Fruit fly (Drosophila melanogaster) whole organism, embryonic: ENCODE data around the gene CG31551.
A peak's percentile ranks its signal among the peaks of the same experiment; 100 is the strongest.

Experiments
- Aef1 ChIP-seq: fragments of 200-800 bp; sonication (Bioruptor generic); IDR thresholded peaks from 3 replicates; pipeline ENCODE4 v1.3.6; 2022; ENCODE audit warnings: missing biosample characterization, missing genetic modification characterization
- Atf-2 ChIP-seq: fragments of 200-800 bp; sonication (Bioruptor generic); optimal IDR thresholded peaks from 2 replicates; lab custom pipeline; 2016; ENCODE audit warnings: missing biosample characterization, missing genetic modification characterization
- Bgb ChIP-seq: fragments of 200-800 bp; sonication (Bioruptor generic); IDR thresholded peaks from 2 replicates; pipeline ENCODE4 v1.3.6; 2022; ENCODE audit warnings: missing biosample characterization, missing genetic modification characterization; ENCODE audit not compliant: partially characterized antibody
- CG12155 ChIP-seq: fragments of 200-800 bp; sonication (Bioruptor generic); optimal IDR thresholded peaks from 3 replicates; lab custom pipeline; 2016; ENCODE audit warnings: missing biosample characterization, missing genetic modification characterization
- CG12744 ChIP-seq: fragments of 200-800 bp; sonication (Bioruptor generic); optimal IDR thresholded peaks from 2 replicates; lab custom pipeline; 2016; ENCODE audit warnings: missing biosample characterization, missing genetic modification characterization
- CG15479 ChIP-seq: fragments of 200-800 bp; sonication (Bioruptor generic); optimal IDR thresholded peaks from 3 replicates; lab custom pipeline; 2019; ENCODE audit warnings: missing biosample characterization, mild to moderate bottlenecking, missing genetic modification characterization, moderate library complexity
- CG15601 ChIP-seq: fragments of 200-800 bp; sonication (Bioruptor generic); optimal IDR thresholded peaks from 3 replicates; lab custom pipeline; 2019; ENCODE audit warnings: missing biosample characterization, mild to moderate bottlenecking, missing genetic modification characterization, moderate library complexity
- CG17328 ChIP-seq: fragments of 200-800 bp; sonication (Bioruptor generic); IDR thresholded peaks from 2 replicates; pipeline ENCODE4 v1.3.6; 2022; ENCODE audit warnings: missing biosample characterization, missing genetic modification characterization
- CG2712 ChIP-seq: fragments of 200-800 bp; optimal IDR thresholded peaks from 3 replicates; lab custom pipeline; 2019; ENCODE audit warnings: missing biosample characterization, mild to moderate bottlenecking, missing genetic modification characterization, moderate library complexity
- CG3281 ChIP-seq: fragments of 200-800 bp; sonication (Bioruptor generic); optimal IDR thresholded peaks from 3 replicates; lab custom pipeline; 2017; ENCODE audit warnings: missing biosample characterization, mild to moderate bottlenecking, missing genetic modification characterization
- CG3726 ChIP-seq: fragments of 200-800 bp; sonication (Bioruptor generic); IDR thresholded peaks from 3 replicates; pipeline ENCODE4, ENCODE4 v1.3.6; 2022; ENCODE audit warnings: missing biosample characterization, missing genetic modification characterization
- CG6683 ChIP-seq: fragments of 200-800 bp; sonication (Bioruptor generic); optimal IDR thresholded peaks from 2 replicates; lab custom pipeline; 2017; ENCODE audit warnings: missing biosample characterization, mild to moderate bottlenecking, missing genetic modification characterization, missing genetic modification reagents
- CG9215 ChIP-seq: fragments of 200-800 bp; sonication (Bioruptor generic); IDR thresholded peaks from 2 replicates; pipeline ENCODE4 v1.3.6; 2022; ENCODE audit warnings: missing biosample characterization, missing genetic modification characterization
- CG9437 ChIP-seq: fragments of 200-800 bp; sonication (Bioruptor generic); optimal IDR thresholded peaks from 2 replicates; lab custom pipeline; 2018; ENCODE audit warnings: missing biosample characterization, mild to moderate bottlenecking, missing genetic modification characterization
- CTCF ChIP-seq: fragments of 200-800 bp; sonication (Bioruptor generic); optimal IDR thresholded peaks from 2 replicates; lab custom pipeline; 2017; ENCODE audit warnings: missing biosample characterization, mild to moderate bottlenecking, missing genetic modification characterization, moderate library complexity
- Dip2 ChIP-seq: fragments of 200-800 bp; sonication (Bioruptor generic); IDR thresholded peaks from 2 replicates; pipeline ENCODE4 v1.3.6; 2022; ENCODE audit warnings: missing biosample characterization, missing genetic modification characterization
- E2f1 ChIP-seq: fragments of 200-800 bp; sonication (Bioruptor generic); IDR thresholded peaks from 2 replicates; pipeline ENCODE4 v1.3.6; 2022; ENCODE audit warnings: missing biosample characterization, missing genetic modification characterization
- E2f2 ChIP-seq: fragments of 200-800 bp; sonication (Bioruptor generic); IDR thresholded peaks from 2 replicates; pipeline ENCODE4 v1.3.6; 2022; ENCODE audit warnings: missing biosample characterization, missing genetic modification characterization
- Elba2 ChIP-seq: fragments of 200-800 bp; sonication (Bioruptor generic); optimal IDR thresholded peaks from 3 replicates; lab custom pipeline; 2016; ENCODE audit warnings: missing biosample characterization, missing genetic modification characterization
- Hmr ChIP-seq: fragments of 200-800 bp; sonication (Bioruptor generic); optimal IDR thresholded peaks from 3 replicates; lab custom pipeline; 2017; ENCODE audit warnings: mild to moderate bottlenecking, missing biosample characterization, missing genetic modification reagents, missing genetic modification characterization
- Hr78 ChIP-seq, 2 experiments: fragments of 200-800 bp in 1 of 2; fragments of >200 bp in 1 of 2; sonication (Bioruptor generic) in 1 of 2; optimal IDR thresholded peaks; 2 replicates each; lab custom pipeline; 2017 to 2019; ENCODE audit warnings: missing biosample characterization in 2 of 2, missing genetic modification characterization in 2 of 2, mild to moderate bottlenecking in 1 of 2, moderate library complexity in 1 of 2
- Med ChIP-seq: fragments of 200-800 bp; sonication (Bioruptor generic); peaks from one replicate; lab custom pipeline; 2016; ENCODE audit warnings: missing biosample characterization, missing genetic modification characterization, mild to moderate bottlenecking, inconsistent platforms, moderate library complexity
- Neu2 ChIP-seq: fragments of 200-800 bp; sonication (Bioruptor generic); optimal IDR thresholded peaks from 3 replicates; lab custom pipeline; 2016; ENCODE audit warnings: missing biosample characterization, missing genetic modification characterization, borderline replicate concordance
- Nf-YA ChIP-seq: fragments of 200-800 bp; sonication (Bioruptor generic); IDR thresholded peaks from 2 replicates; pipeline ENCODE4 v1.3.6; 2022; ENCODE audit warnings: missing biosample characterization, missing genetic modification characterization
- Usf ChIP-seq: fragments of 200-800 bp; sonication (Bioruptor generic); optimal IDR thresholded peaks from 2 replicates; lab custom pipeline; 2017; ENCODE audit warnings: missing genotype, missing biosample characterization, missing genetic modification characterization
- ara ChIP-seq: fragments of 200-800 bp; sonication (Bioruptor generic); IDR thresholded peaks from 2 replicates; pipeline ENCODE4 v1.3.6; 2022; ENCODE audit warnings: missing biosample characterization, missing genetic modification characterization
- corto ChIP-seq: fragments of 200-800 bp; sonication (Bioruptor generic); optimal IDR thresholded peaks from 2 replicates; lab custom pipeline; 2016; ENCODE audit warnings: missing biosample characterization, mild to moderate bottlenecking, missing genetic modification characterization, moderate library complexity
- croc ChIP-seq: fragments of 200-800 bp; sonication (Bioruptor generic); conservative IDR thresholded peaks from 3 replicates; pipeline ENCODE4 v1.3.6; 2022; ENCODE audit warnings: missing biosample characterization, missing genetic modification characterization
- cwo ChIP-seq: fragments of 200-800 bp; sonication (Bioruptor generic); optimal IDR thresholded peaks from 3 replicates; lab custom pipeline; 2017; ENCODE audit warnings: missing biosample characterization, missing genetic modification characterization, mild to moderate bottlenecking, moderate library complexity, missing genetic modification reagents
- danr ChIP-seq: fragments of 200-800 bp; sonication (Bioruptor generic); IDR thresholded peaks from 2 replicates; pipeline ENCODE4 v1.3.6; 2022; ENCODE audit warnings: missing biosample characterization, missing genetic modification characterization
- dmrt11E ChIP-seq: fragments of 200-800 bp; sonication (Bioruptor generic); optimal IDR thresholded peaks from 3 replicates; lab custom pipeline; 2018; ENCODE audit warnings: missing biosample characterization, mild to moderate bottlenecking, missing genetic modification characterization, moderate library complexity
- dpn ChIP-seq, 2 experiments: fragments of 200-800 bp; sonication (Bioruptor generic); optimal IDR thresholded peaks; 3 replicates each; lab custom pipeline; 2016; ENCODE audit warnings: missing biosample characterization in 2 of 2, missing genetic modification characterization in 2 of 2
- eve ChIP-seq, 2 experiments: fragments of >200 bp; optimal IDR thresholded peaks; 2 replicates each; lab custom pipeline; 2017; ENCODE audit warnings: missing biosample characterization in 2 of 2, missing genetic modification characterization in 2 of 2
- fd96Cb ChIP-seq: fragments of 200-800 bp; sonication (Bioruptor generic); optimal IDR thresholded peaks from 2 replicates; lab custom pipeline; 2018; ENCODE audit warnings: missing biosample characterization, mild to moderate bottlenecking, missing genetic modification characterization, moderate library complexity
- gem ChIP-seq: fragments of 200-800 bp; sonication (Bioruptor generic); optimal IDR thresholded peaks from 2 replicates; lab custom pipeline; 2019; ENCODE audit warnings: missing biosample characterization, mild to moderate bottlenecking, missing genetic modification characterization, moderate library complexity
- gfzf ChIP-seq: fragments of 200-800 bp; sonication (Bioruptor generic); optimal IDR thresholded peaks from 2 replicates; lab custom pipeline; 2016; ENCODE audit warnings: missing biosample characterization, mild to moderate bottlenecking, missing genetic modification characterization, moderate library complexity
- h ChIP-seq: fragments of >200 bp; optimal IDR thresholded peaks from 2 replicates; lab custom pipeline; 2017
- insv ChIP-seq, 2 experiments: fragments of 200-800 bp; sonication (Bioruptor generic); optimal IDR thresholded peaks; 3 replicates each; lab custom pipeline; 2016 to 2018; ENCODE audit warnings: missing biosample characterization in 2 of 2, missing genetic modification characterization in 2 of 2
- jumu ChIP-seq: fragments of 200-800 bp; sonication (Bioruptor generic); optimal IDR thresholded peaks from 3 replicates; lab custom pipeline; 2016; ENCODE audit warnings: missing biosample characterization, missing genetic modification characterization
- lilli ChIP-seq: fragments of 200-800 bp; sonication (Bioruptor generic); optimal IDR thresholded peaks from 3 replicates; lab custom pipeline; 2016; ENCODE audit warnings: missing biosample characterization, missing genetic modification characterization
- oc ChIP-seq: fragments of 200-800 bp; sonication (Bioruptor generic); optimal IDR thresholded peaks from 2 replicates; lab custom pipeline; 2018; ENCODE audit warnings: missing biosample characterization, mild to moderate bottlenecking, missing genetic modification characterization, moderate library complexity
- otp ChIP-seq: fragments of 200-800 bp; sonication (Bioruptor generic); IDR thresholded peaks from 3 replicates; pipeline ENCODE4, ENCODE4 v1.3.6; 2022; ENCODE audit warnings: missing biosample characterization, missing genetic modification characterization
- psq ChIP-seq: fragments of 200-800 bp; sonication (Bioruptor generic); optimal IDR thresholded peaks from 2 replicates; lab custom pipeline; 2017; ENCODE audit warnings: missing biosample characterization, missing genetic modification characterization
- repo ChIP-seq: fragments of 200-800 bp; sonication (Bioruptor generic); optimal IDR thresholded peaks from 2 replicates; lab custom pipeline; 2016; ENCODE audit warnings: missing biosample characterization, missing genetic modification characterization
- scrt ChIP-seq: fragments of 200-800 bp; sonication (Bioruptor generic); optimal IDR thresholded peaks from 2 replicates; lab custom pipeline; 2018; ENCODE audit warnings: missing biosample characterization, mild to moderate bottlenecking, missing genetic modification characterization, moderate library complexity
- sd ChIP-seq: fragments of 200-800 bp; sonication (Bioruptor generic); optimal IDR thresholded peaks from 3 replicates; lab custom pipeline; 2018; ENCODE audit warnings: missing biosample characterization, mild to moderate bottlenecking, missing genetic modification characterization, moderate library complexity
- sens ChIP-seq: fragments of 200-800 bp; sonication (Bioruptor generic); peaks from one replicate; lab custom pipeline; 2016; ENCODE audit warnings: missing biosample characterization, missing genetic modification characterization
- so ChIP-seq: fragments of 200-800 bp; sonication (Bioruptor generic); IDR thresholded peaks from 3 replicates; pipeline ENCODE4 v1.3.6; 2022; ENCODE audit warnings: missing biosample characterization, missing genetic modification characterization
- tgo ChIP-seq: fragments of 200-800 bp; sonication (Bioruptor generic); IDR thresholded peaks from 3 replicates; pipeline ENCODE4 v1.3.6; 2022; ENCODE audit warnings: missing biosample characterization, missing genetic modification characterization
- tin ChIP-seq: fragments of 200-800 bp; sonication (Bioruptor generic); optimal IDR thresholded peaks from 3 replicates; lab custom pipeline; 2016; ENCODE audit warnings: missing biosample characterization, missing genetic modification characterization
- tna ChIP-seq: fragments of 200-800 bp; sonication (Bioruptor generic); IDR thresholded peaks from 2 replicates; pipeline ENCODE4 v1.3.6; 2022; ENCODE audit warnings: missing biosample characterization, missing genetic modification characterization; ENCODE audit not compliant: partially characterized antibody

CG31551 gene

DNA sequence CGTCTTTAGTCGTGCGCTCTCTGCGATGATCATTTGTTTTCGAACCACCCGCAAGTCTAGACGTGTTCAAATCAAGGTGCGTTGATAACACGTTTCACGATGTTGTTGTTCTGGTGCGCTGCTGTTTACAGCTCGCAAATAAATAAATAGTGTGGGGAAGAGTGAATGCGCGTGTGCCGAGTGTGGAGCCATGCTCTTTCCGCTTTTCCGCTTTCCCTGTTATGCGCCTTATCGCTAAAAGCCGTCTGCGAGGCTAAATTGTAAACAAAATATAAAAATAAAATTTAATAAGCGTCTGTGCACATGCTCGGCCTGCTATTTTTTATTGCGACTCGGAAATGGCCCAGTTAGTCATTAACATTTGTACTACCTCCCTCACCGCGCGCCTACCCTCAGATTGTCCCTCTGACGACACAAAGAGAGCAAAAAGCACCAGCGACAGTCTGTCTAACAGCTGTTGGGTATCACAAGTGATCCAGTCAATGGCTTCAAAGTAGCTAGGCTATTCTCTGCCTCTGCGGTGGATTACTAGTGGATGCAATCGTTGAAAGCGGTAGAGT lies 45.1 kb downstream of the CG31551 start (continued):
- no peak for TF ChIP-seq CG12744 (GFP tag; lab: Kevin White, UChicago)
- peak; percentile 95 for TF ChIP-seq sens (GFP tag; lab: Kevin White, UChicago)
- peak; percentile 2 to 70 for TF ChIP-seq insv (GFP tag; optimal IDR thresholded peaks at IDR 0.05; lab: Kevin White, UChicago)
- TF ChIP-seq CG6683, result peak; percentile 81
- TF ChIP-seq so (GFP tag; lab: Robert Waterston, UW), result peak; percentile 68; the same call in 1 of the 3 replicates
- no peak for TF ChIP-seq tgo (GFP tag; lab: Robert Waterston, UW)
- peak; percentile 36 for TF ChIP-seq psq (GFP tag; lab: Kevin White, UChicago)
- peak; percentile 66 for TF ChIP-seq CG2712 (tag; lab: Kevin White, UChicago)
- peak; percentile 40 to 41 for TF ChIP-seq dpn (GFP tag; optimal IDR thresholded peaks at IDR 0.05; lab: Kevin White, UChicago)
- peak; percentile 31 for TF ChIP-seq corto (GFP tag; lab: Kevin White, UChicago)
- no peak for TF ChIP-seq h (lab: Kevin White, UChicago)
- no peak for TF ChIP-seq croc (GFP tag; lab: Robert Waterston, UW)
- no peak for TF ChIP-seq tna
- TF ChIP-seq Bgb (GFP tag; lab: Robert Waterston, UW), result peak; percentile 31; the same call in 1 of the 2 replicates
- TF ChIP-seq Neu2 (GFP tag; lab: Kevin White, UChicago), result no peak
- peak; percentile 50 for TF ChIP-seq dmrt11E
- TF ChIP-seq Hmr, result peak; percentile 86
- peak; percentile 34 for TF ChIP-seq tin (GFP tag; lab: Kevin White, UChicago)
- peak; percentile 69; the same call in 1 of the 3 replicates for TF ChIP-seq otp (GFP tag; lab: Robert Waterston, UW)
- TF ChIP-seq CG17328, result peak; percentile 57
- no peak for TF ChIP-seq CG15479
- 0 out of 2 replicates have a peak, but pooled peaks have one; percentile 10 for TF ChIP-seq E2f1 (GFP tag; lab: Robert Waterston, UW)
- no peak for TF ChIP-seq CG9437
- no peak for TF ChIP-seq CG12155 (GFP tag; lab: Kevin White, UChicago)
- peak; percentile 33 for TF ChIP-seq Atf-2 (GFP tag; lab: Kevin White, UChicago)
- peak; percentile 21 for TF ChIP-seq Usf (GFP tag; lab: Kevin White, UChicago)
- peak; percentile 36; the same call in 1 of the 2 replicates for TF ChIP-seq Nf-YA (GFP tag; lab: Robert Waterston, UW)
- peak in 1 of 2 experiments; percentile 5 for TF ChIP-seq Hr78 (GFP tag; optimal IDR thresholded peaks at IDR 0.05; lab: Kevin White, UChicago)
- peak; percentile 42 for TF ChIP-seq lilli (GFP tag; lab: Kevin White, UChicago)
- TF ChIP-seq sd (tag; lab: Kevin White, UChicago), result no peak
- peak; percentile 47 for TF ChIP-seq CTCF (GFP tag; lab: Kevin White, UChicago)
- TF ChIP-seq eve (GFP tag; optimal IDR thresholded peaks at IDR 0.05; lab: Kevin White, UChicago), result no peak
- no peak for TF ChIP-seq danr
- TF ChIP-seq ara, result peak; percentile 66
- TF ChIP-seq fd96Cb (tag; lab: Kevin White, UChicago), result no peak
- TF ChIP-seq CG3281, result peak; percentile 86
- no peak for TF ChIP-seq CG9215 (GFP tag; lab: Robert Waterston, UW)
- peak; percentile 39; the same call in 1 of the 3 replicates for TF ChIP-seq Aef1 (GFP tag; lab: Robert Waterston, UW)
- no peak for TF ChIP-seq Dip2 (GFP tag; lab: Robert Waterston, UW)
- TF ChIP-seq scrt, result no peak
- peak; percentile 73 for TF ChIP-seq gem (tag; lab: Kevin White, UChicago)
- TF ChIP-seq E2f2 (GFP tag; lab: Robert Waterston, UW), result peak; percentile 54; the same call in 1 of the 2 replicates
- no peak for TF ChIP-seq Elba2
- no peak for TF ChIP-seq CG3726 (GFP tag; lab: Robert Waterston, UW)
- no peak for TF ChIP-seq gfzf (GFP tag; lab: Kevin White, UChicago)
- TF ChIP-seq cwo, result peak; percentile 95
- TF ChIP-seq Med, result peak; percentile 98
- peak; percentile 94 for TF ChIP-seq CG15601
- TF ChIP-seq jumu (GFP tag; lab: Kevin White, UChicago), result no peak
- TF ChIP-seq repo (GFP tag; lab: Kevin White, UChicago), result peak; percentile 78
- peak; percentile 81 for TF ChIP-seq oc (tag; lab: Kevin White, UChicago)
